Fruit fly (Drosophila melanogaster): ENCODE results near the gene CG13398.
A peak's percentile ranks its signal among the peaks of the same experiment; 100 is the strongest.

The CG13398 gene

dm6 chr2L:8365701-8366643 lies 49.1 kb downstream of the CG13398 start, which contains the start of gene Pp2A-29B (continued):
- TF ChIP-seq Dfd (GFP tag; optimal IDR thresholded peaks at IDR 0.05) = no peak
- peak; percentile 48 for TF ChIP-seq gem (tag; optimal IDR thresholded peaks at IDR 0.05)
- TF ChIP-seq CG3838 (GFP tag; optimal IDR thresholded peaks at IDR 0.05) = no peak
- no peak for TF ChIP-seq Asciz (GFP tag; optimal IDR thresholded peaks at IDR 0.05)
- no peak for TF ChIP-seq CG17328 (GFP tag; IDR thresholded peaks at IDR 0.05)
- TF ChIP-seq CG9932 (GFP tag; IDR thresholded peaks at IDR 0.05) = peak; percentile 65
- no peak for TF ChIP-seq CG11456 (GFP tag; IDR thresholded peaks at IDR 0.05)
- TF ChIP-seq slbo (GFP tag; IDR thresholded peaks at IDR 0.05) = peak; percentile 56; the same call in 1 of the 2 replicates
- no peak for TF ChIP-seq Trl (optimal IDR thresholded peaks at IDR 0.05)
- TF ChIP-seq Trl (GFP tag; optimal IDR thresholded peaks at IDR 0.05) = peak; percentile 3
- peak; percentile 35 for TF ChIP-seq CG9437 (GFP tag; optimal IDR thresholded peaks at IDR 0.05)
- TF ChIP-seq CG12299 (tag; optimal IDR thresholded peaks at IDR 0.05) = no peak
- no peak for TF ChIP-seq toy (GFP tag; IDR thresholded peaks at IDR 0.05)
- TF ChIP-seq CG14014 (GFP tag; IDR thresholded peaks at IDR 0.05) = no peak
- TF ChIP-seq mld (GFP tag; IDR thresholded peaks at IDR 0.05; ENCODE audit: partially characterized antibody) = peak; percentile 94
- TF ChIP-seq CG15479 (GFP tag; optimal IDR thresholded peaks at IDR 0.05) = peak; percentile 37
- peak; percentile 98 for TF ChIP-seq cg (GFP tag; optimal IDR thresholded peaks at IDR 0.05)
- TF ChIP-seq Aef1 (GFP tag; IDR thresholded peaks at IDR 0.05) = no peak
- TF ChIP-seq insv (GFP tag; optimal IDR thresholded peaks at IDR 0.05) = peak in 1 of 2 experiments; percentile 25
- no peak for TF ChIP-seq CG10274 (GFP tag; optimal IDR thresholded peaks at IDR 0.05)
- no peak for TF ChIP-seq gro (GFP tag; optimal IDR thresholded peaks at IDR 0.05)
- TF ChIP-seq sens (GFP tag) = peak; percentile 37
- TF ChIP-seq mirr (GFP tag; optimal IDR thresholded peaks at IDR 0.05) = no peak
- TF ChIP-seq HmgZ (tag; optimal IDR thresholded peaks at IDR 0.05) = peak; percentile 27
- TF ChIP-seq CG13775 (GFP tag; optimal IDR thresholded peaks at IDR 0.05) = peak; percentile 40
- TF ChIP-seq Abd-B (GFP tag; optimal IDR thresholded peaks at IDR 0.05) = peak; percentile 46
- TF ChIP-seq CG9797 (GFP tag; optimal IDR thresholded peaks at IDR 0.05) = peak; percentile 55
- no peak for TF ChIP-seq maf-S (GFP tag; optimal IDR thresholded peaks at IDR 0.05)
- no peak for TF ChIP-seq CG18764 (GFP tag; optimal IDR thresholded peaks at IDR 0.05)
- TF ChIP-seq CG10543 (GFP tag; optimal IDR thresholded peaks at IDR 0.05) = peak; percentile 52
- TF ChIP-seq Nf-YC (tag; optimal IDR thresholded peaks at IDR 0.05) = peak; percentile 57
- TF ChIP-seq ems (GFP tag; optimal IDR thresholded peaks at IDR 0.05) = no peak
- no peak for TF ChIP-seq HHEX (GFP tag; optimal IDR thresholded peaks at IDR 0.05)
- peak; percentile 93 for TF ChIP-seq sqz (GFP tag; optimal IDR thresholded peaks at IDR 0.05)
- TF ChIP-seq chm (GFP tag; IDR thresholded peaks at IDR 0.05) = no peak
- TF ChIP-seq pnt (GFP tag; optimal IDR thresholded peaks at IDR 0.05) = no peak
- TF ChIP-seq CG15269 (tag; optimal IDR thresholded peaks at IDR 0.05) = peak; percentile 9
- peak; percentile 15 for TF ChIP-seq CG18476 (GFP tag; optimal IDR thresholded peaks at IDR 0.05)
- peak; percentile 73; the same call in 1 of the 2 replicates for TF ChIP-seq CG31441 (GFP tag; IDR thresholded peaks at IDR 0.05)
- TF ChIP-seq CG14441 (GFP tag; IDR thresholded peaks at IDR 0.05) = no peak; the same call in 1 of the 2 replicates
- TF ChIP-seq Rfx (GFP tag; IDR thresholded peaks at IDR 0.05) = 0 out of 2 replicates have a peak, but pooled peaks have one; percentile 11
- TF ChIP-seq ci (GFP tag; IDR thresholded peaks at IDR 0.05) = no peak
- TF ChIP-seq wdn (GFP tag; IDR thresholded peaks at IDR 0.05) = no peak
- TF ChIP-seq CG9215 (GFP tag; IDR thresholded peaks at IDR 0.05) = no peak
- TF ChIP-seq CG4617 (GFP tag; optimal IDR thresholded peaks at IDR 0.05; ENCODE audit: borderline replicate concordance) = peak; percentile 69
- no peak for TF ChIP-seq CG16779 (GFP tag; IDR thresholded peaks at IDR 0.05)
- TF ChIP-seq Ets65A (GFP tag) = no peak
- TF ChIP-seq CG8281 (tag; optimal IDR thresholded peaks at IDR 0.05) = no peak
- TF ChIP-seq NfI (GFP tag; optimal IDR thresholded peaks at IDR 0.05) = peak; percentile 15
- TF ChIP-seq repo (GFP tag; optimal IDR thresholded peaks at IDR 0.05) = no peak

All from whole organism, embryonic.